Fruit fly (Drosophila melanogaster) whole organism, pupa: Measurements from ENCODE around the gene CG43367.
A peak's percentile ranks its signal among the peaks of the same experiment; 100 is the strongest.

Experiments used
- CG12605 ChIP-seq: fragments of 200-800 bp; sonication (Bioruptor generic); IDR thresholded peaks from 2 replicates; pipeline ENCODE4 v1.3.6; 2022; ENCODE audit warnings: missing biosample characterization, missing genetic modification characterization
- CG14655 ChIP-seq: fragments of 200-800 bp; sonication (Bioruptor generic); optimal IDR thresholded peaks from 3 replicates; lab custom pipeline; 2017; ENCODE audit warnings: mild to moderate bottlenecking, missing biosample characterization, missing genetic modification reagents, missing genetic modification characterization
- CG15710 ChIP-seq: fragments of 200-800 bp; sonication (Bioruptor generic); optimal IDR thresholded peaks from 2 replicates; lab custom pipeline; 2018; ENCODE audit warnings: missing biosample characterization, mild to moderate bottlenecking, missing genetic modification characterization, moderate library complexity
- CG17806 ChIP-seq: fragments of 200-800 bp; sonication (Bioruptor generic); optimal IDR thresholded peaks from 2 replicates; lab custom pipeline; 2018; ENCODE audit warnings: missing biosample characterization, mild to moderate bottlenecking, missing genetic modification characterization, moderate library complexity
- CG32121 ChIP-seq: fragments of 200-800 bp; sonication (Bioruptor generic); IDR thresholded peaks from 2 replicates; pipeline ENCODE4 v1.3.6; 2022; ENCODE audit warnings: missing biosample characterization, missing genetic modification characterization
- CG34367 ChIP-seq: fragments of 200-800 bp; sonication (Bioruptor generic); optimal IDR thresholded peaks from 2 replicates; lab custom pipeline; 2018; ENCODE audit warnings: missing biosample characterization, mild to moderate bottlenecking, missing genetic modification characterization
- CG4496 ChIP-seq: fragments of 200-800 bp; sonication (Bioruptor generic); IDR thresholded peaks from 3 replicates; pipeline ENCODE4 v1.3.6; 2022; ENCODE audit warnings: missing biosample characterization, missing genetic modification characterization
- CG8159 ChIP-seq: fragments of 200-800 bp; sonication (Bioruptor generic); optimal IDR thresholded peaks from 3 replicates; lab custom pipeline; 2018; ENCODE audit warnings: missing biosample characterization, mild to moderate bottlenecking, missing genetic modification characterization, moderate library complexity
- CG8301 ChIP-seq: fragments of 200-800 bp; sonication (Bioruptor generic); optimal IDR thresholded peaks from 2 replicates; lab custom pipeline; 2018; ENCODE audit warnings: missing biosample characterization, mild to moderate bottlenecking, missing genetic modification characterization
- CG9948 ChIP-seq: fragments of 200-800 bp; sonication (Bioruptor generic); optimal IDR thresholded peaks from 2 replicates; lab custom pipeline; 2018; ENCODE audit warnings: missing biosample characterization, mild to moderate bottlenecking, missing genetic modification characterization, moderate library complexity
- D1 ChIP-seq: fragments of 200-800 bp; sonication (Bioruptor generic); optimal IDR thresholded peaks from 2 replicates; lab custom pipeline; 2018; ENCODE audit warnings: missing biosample characterization, mild to moderate bottlenecking, missing genetic modification characterization, moderate library complexity
- EcR ChIP-seq: fragments of 200-800 bp; sonication (Bioruptor generic); optimal IDR thresholded peaks from 3 replicates; lab custom pipeline; 2019; ENCODE audit warnings: missing biosample characterization, missing genetic modification characterization, mild to moderate bottlenecking, moderate library complexity, missing genetic modification reagents
- Ets98B ChIP-seq: fragments of 200-800 bp; sonication (Bioruptor generic); IDR thresholded peaks from 2 replicates; pipeline ENCODE4 v1.3.6; 2022; ENCODE audit warnings: missing biosample characterization, missing genetic modification characterization
- Pif1A ChIP-seq: fragments of 200-800 bp; sonication (Bioruptor generic); optimal IDR thresholded peaks from 3 replicates; lab custom pipeline; 2016; ENCODE audit warnings: missing biosample characterization, missing genetic modification characterization
- Pif1B ChIP-seq: fragments of 200-800 bp; sonication (Bioruptor generic); optimal IDR thresholded peaks from 3 replicates; lab custom pipeline; 2016; ENCODE audit warnings: missing biosample characterization, missing genetic modification characterization
- Snoo ChIP-seq: fragments of 200-800 bp; sonication (Bioruptor generic); optimal IDR thresholded peaks from 3 replicates; lab custom pipeline; 2017; ENCODE audit warnings: missing biosample characterization, mild to moderate bottlenecking, missing genetic modification characterization, inconsistent platforms
- gl ChIP-seq: fragments of 200-800 bp; sonication (Bioruptor generic); optimal IDR thresholded peaks from 2 replicates; lab custom pipeline; 2018; ENCODE audit warnings: missing biosample characterization, mild to moderate bottlenecking, missing genetic modification characterization
- rn ChIP-seq: fragments of 200-800 bp; sonication (Bioruptor generic); IDR thresholded peaks from 2 replicates; pipeline ENCODE4 v1.3.6; 2022; ENCODE audit warnings: missing biosample characterization, missing genetic modification characterization

Gene CG43367

DNA sequence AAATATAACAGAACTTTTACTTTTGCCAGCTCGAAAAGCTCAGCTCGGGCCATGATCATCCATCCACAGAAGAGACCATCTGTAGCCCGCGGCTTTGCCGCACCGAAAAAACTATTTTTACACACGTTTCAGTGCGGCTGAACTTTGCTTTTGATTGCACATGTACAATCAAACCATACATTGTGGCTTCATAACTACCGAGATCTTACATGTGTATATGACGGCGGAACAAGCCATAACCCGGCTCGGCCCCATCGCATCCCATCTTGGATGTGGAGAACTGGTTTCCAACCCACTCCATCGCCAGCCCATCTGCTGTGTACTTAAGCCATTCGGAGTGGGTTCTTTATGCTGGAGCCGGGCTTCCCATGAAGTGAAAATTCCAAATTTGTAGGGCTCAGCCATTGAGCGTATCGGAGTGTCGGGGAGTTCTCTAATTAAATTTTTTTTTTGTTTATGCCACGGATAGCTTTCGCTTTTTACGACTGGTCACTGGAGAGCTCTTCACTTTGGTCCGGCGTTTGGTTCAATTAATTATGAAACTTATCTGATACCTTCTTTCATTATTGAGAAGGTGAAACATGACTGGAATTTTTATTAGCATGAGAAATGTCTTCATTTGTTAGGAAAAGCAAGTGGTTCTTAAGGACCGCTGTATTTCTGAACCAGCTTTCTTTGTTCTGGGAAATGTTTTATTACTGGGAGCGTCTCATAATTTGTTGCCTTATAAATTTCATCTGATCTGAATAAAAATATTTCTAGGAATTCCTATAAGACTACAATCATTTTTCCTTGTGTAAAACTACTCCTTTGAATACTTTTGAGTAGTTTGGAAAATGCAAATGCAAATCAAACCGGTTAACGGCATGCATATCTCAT lies 77.4 kb downstream of the CG43367 start:
- TF ChIP-seq CG12605 (GFP tag; lab: Robert Waterston, UW) = no peak
- peak; percentile 53 for TF ChIP-seq CG9948
- peak; percentile 33 for TF ChIP-seq CG8159 (tag; lab: Kevin White, UChicago)
- TF ChIP-seq CG8301 (tag; lab: Kevin White, UChicago) = peak; percentile 66
- peak; percentile 33 for TF ChIP-seq CG17806
- peak; percentile 8 for TF ChIP-seq D1 (tag; lab: Kevin White, UChicago)
- TF ChIP-seq EcR = peak; percentile 51
- TF ChIP-seq CG14655 = peak; percentile 83
- no peak for TF ChIP-seq Pif1A (GFP tag; lab: Kevin White, UChicago)
- peak; percentile 6 for TF ChIP-seq CG15710
- TF ChIP-seq CG4496 (GFP tag; lab: Robert Waterston, UW) = 0 out of 3 replicates have a peak, but pooled peaks have one; percentile 25
- no peak for TF ChIP-seq gl (tag; lab: Kevin White, UChicago)
- TF ChIP-seq Ets98B (GFP tag; lab: Robert Waterston, UW) = no peak
- TF ChIP-seq rn (GFP tag; lab: Robert Waterston, UW) = no peak
- no peak for TF ChIP-seq CG34367
- TF ChIP-seq Snoo (tag; lab: Kevin White, UChicago) = no peak
- TF ChIP-seq CG32121 (GFP tag; lab: Robert Waterston, UW) = no peak

DNA sequence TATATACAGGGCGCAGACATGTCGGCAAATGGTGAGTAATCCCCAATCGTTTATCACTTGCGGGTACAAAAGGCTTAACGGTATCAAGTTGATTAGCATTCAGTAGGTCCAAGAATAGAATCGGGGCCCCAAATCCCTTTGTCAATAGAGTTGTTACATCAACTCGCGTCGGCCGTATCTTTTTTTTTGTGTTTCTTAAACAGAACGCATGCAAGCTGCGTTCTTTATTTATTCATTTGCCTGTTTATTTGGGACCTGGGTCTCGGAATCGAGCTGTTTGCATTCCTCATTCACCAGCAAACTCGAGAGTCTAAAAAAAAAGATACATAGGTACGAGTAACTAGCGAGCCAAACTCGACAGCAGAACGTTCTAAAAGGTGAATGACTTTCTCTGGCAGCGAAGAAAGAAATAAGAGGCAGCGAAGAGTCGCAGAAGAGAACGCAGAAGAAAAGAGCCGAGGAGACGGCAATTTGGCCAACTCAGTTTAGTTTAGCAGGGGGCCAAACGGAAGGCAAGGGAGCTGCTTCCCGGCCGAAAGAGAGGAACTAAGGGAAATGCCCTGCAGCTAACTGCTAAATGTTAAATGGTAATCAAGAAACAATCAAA lies 78.5 kb downstream of the CG43367 start:
- TF ChIP-seq Pif1B (GFP tag; lab: Kevin White, UChicago) (no peak), EcR (peak; percentile 91)
